Worm (Caenorhabditis elegans) whole organism, young adult: ENCODE results near the gene Y66A7A.7.

Source experiments
- F23B12.7 ChIP-seq: sonication (generic microtip); optimal IDR thresholded peaks from 2 replicates; lab custom pipeline; 2017; ENCODE audit warnings: missing genetic modification characterization, mild to moderate bottlenecking, missing compliant biosample characterization, antibody characterized with exemption, moderate library complexity; ENCODE audit not compliant: insufficient read depth
- F39B2.1 ChIP-seq: fragments of 200-800 bp; sonication (Bioruptor generic); IDR thresholded peaks from 2 replicates; pipeline ENCODE4 v1.3.6; 2022; ENCODE audit warnings: missing genetic modification reagents, missing genetic modification characterization, missing compliant biosample characterization
- F52B5.7 ChIP-seq: sonication (generic microtip); optimal IDR thresholded peaks from 2 replicates; lab custom pipeline; 2016; ENCODE audit warnings: mild to moderate bottlenecking, missing genetic modification characterization, missing compliant biosample characterization
- F57A8.1 ChIP-seq: fragments of 200-800 bp; sonication (Bioruptor generic); optimal IDR thresholded peaks from 2 replicates; lab custom pipeline; 2018; ENCODE audit warnings: mild to moderate bottlenecking, missing genetic modification characterization, moderate library complexity, missing compliant biosample characterization
- F57C9.4 ChIP-seq: sonication (generic microtip); optimal IDR thresholded peaks from 2 replicates; lab custom pipeline; 2017; ENCODE audit warnings: mild to moderate bottlenecking, missing genetic modification characterization, missing compliant biosample characterization
- K12H6.12 ChIP-seq: fragments of 200-800 bp; sonication (Bioruptor generic); optimal IDR thresholded peaks from 2 replicates; lab custom pipeline; 2018; ENCODE audit warnings: mild to moderate bottlenecking, missing genetic modification characterization, missing compliant biosample characterization
- Y79H2A.3 ChIP-seq: fragments of 200-800 bp; sonication (Bioruptor generic); conservative IDR thresholded peaks from 2 replicates; pipeline ENCODE4 v1.3.6; 2022; ENCODE audit warnings: missing genetic modification reagents, missing genetic modification characterization, missing compliant biosample characterization
- akir-1 ChIP-seq: fragments of 200-800 bp; sonication (Bioruptor generic); optimal IDR thresholded peaks from 2 replicates; lab custom pipeline; 2018; ENCODE audit warnings: mild to moderate bottlenecking, missing genetic modification characterization, moderate library complexity, missing compliant biosample characterization
- atf-7 ChIP-seq: sonication (generic microtip); optimal IDR thresholded peaks from 2 replicates; lab custom pipeline; 2017; ENCODE audit warnings: mild to moderate bottlenecking, missing genetic modification characterization, missing compliant biosample characterization
- attf-6 ChIP-seq: fragments of 200-800 bp; sonication (Bioruptor generic); IDR thresholded peaks from 2 replicates; pipeline ENCODE4 v1.3.6; 2022; ENCODE audit warnings: missing genetic modification reagents, missing genetic modification characterization, missing compliant biosample characterization
- bed-1 ChIP-seq: fragments of 200-800 bp; sonication (Bioruptor generic); IDR thresholded peaks from 2 replicates; pipeline ENCODE4 v1.3.6; 2022; ENCODE audit warnings: missing genetic modification reagents, missing genetic modification characterization, missing compliant biosample characterization
- cebp-2 ChIP-seq: fragments of 200-800 bp; sonication (Bioruptor generic); IDR thresholded peaks from 2 replicates; pipeline ENCODE4 v1.3.6; 2022; ENCODE audit warnings: missing genetic modification characterization, missing compliant biosample characterization
- ceh-27 ChIP-seq: fragments of 200-800 bp; sonication (Bioruptor generic); optimal IDR thresholded peaks from 2 replicates; lab custom pipeline; 2018; ENCODE audit warnings: mild to moderate bottlenecking, missing genetic modification characterization, moderate library complexity, missing compliant biosample characterization
- ceh-40 ChIP-seq: fragments of 200-800 bp; sonication (Bioruptor generic); IDR thresholded peaks from 2 replicates; pipeline ENCODE4 v1.3.6; 2022; ENCODE audit warnings: missing genetic modification characterization, missing compliant biosample characterization
- chd-7 ChIP-seq: sonication (generic microtip); optimal IDR thresholded peaks from 2 replicates; lab custom pipeline; 2016; ENCODE audit warnings: mild to moderate bottlenecking, missing genetic modification characterization, moderate library complexity, missing compliant biosample characterization
- efl-1 ChIP-seq: fragments of 150-350 bp; optimal IDR thresholded peaks from 2 replicates; lab custom pipeline; 2014; ENCODE audit warnings: missing biosample characterization, missing genetic modification reagents, missing genetic modification characterization
- egrh-3 ChIP-seq: fragments of 200-800 bp; sonication (Bioruptor generic); IDR thresholded peaks from 2 replicates; pipeline ENCODE4 v1.3.6; 2022; ENCODE audit warnings: missing genetic modification reagents, missing genetic modification characterization, missing compliant biosample characterization
- ekl-4 ChIP-seq: fragments of 200-800 bp; sonication (Bioruptor generic); IDR thresholded peaks from 2 replicates; pipeline ENCODE4 v1.3.6; 2022; ENCODE audit warnings: missing genetic modification reagents, missing genetic modification characterization, missing compliant biosample characterization
- hlh-12 ChIP-seq: sonication (generic microtip); optimal IDR thresholded peaks from 2 replicates; lab custom pipeline; 2016; ENCODE audit warnings: missing genetic modification characterization, missing compliant biosample characterization
- lag-1 ChIP-seq: fragments of 200-800 bp; sonication (Bioruptor generic); IDR thresholded peaks from 2 replicates; pipeline ENCODE4 v1.3.6; 2022; ENCODE audit warnings: missing genetic modification reagents, missing genetic modification characterization, missing compliant biosample characterization
- let-526 ChIP-seq: fragments of 200-800 bp; sonication (Bioruptor generic); IDR thresholded peaks from 2 replicates; pipeline ENCODE4 v1.3.6; 2022; ENCODE audit warnings: missing genetic modification reagents, missing genetic modification characterization, missing compliant biosample characterization
- lin-26 ChIP-seq: fragments of 200-800 bp; sonication (Bioruptor generic); IDR thresholded peaks from 2 replicates; pipeline ENCODE4 v1.3.6; 2022; ENCODE audit warnings: missing genetic modification reagents, missing genetic modification characterization, missing compliant biosample characterization
- lsy-27 ChIP-seq: sonication (generic microtip); optimal IDR thresholded peaks from 2 replicates; lab custom pipeline; 2017; ENCODE audit warnings: missing genetic modification characterization, mild to moderate bottlenecking, missing compliant biosample characterization, antibody characterized with exemption, missing genotype, borderline replicate concordance; ENCODE audit not compliant: insufficient read depth
- madf-6 ChIP-seq: fragments of 200-800 bp; sonication (Bioruptor generic); IDR thresholded peaks from 2 replicates; pipeline ENCODE4 v1.3.6; 2022; ENCODE audit warnings: missing genetic modification reagents, missing genetic modification characterization, missing compliant biosample characterization
- mcd-1 ChIP-seq: fragments of 200-800 bp; sonication (Bioruptor generic); IDR thresholded peaks from 2 replicates; pipeline ENCODE4 v1.3.6; 2022; ENCODE audit warnings: missing genetic modification reagents, missing genetic modification characterization, missing compliant biosample characterization
- mxl-1 ChIP-seq: sonication (generic microtip); optimal IDR thresholded peaks from 2 replicates; lab custom pipeline; 2016; ENCODE audit warnings: missing genetic modification characterization, missing compliant biosample characterization
- nhr-120 ChIP-seq: fragments of 200-800 bp; sonication (Bioruptor generic); IDR thresholded peaks from 2 replicates; pipeline ENCODE4 v1.3.6; 2022; ENCODE audit warnings: missing genetic modification characterization, missing compliant biosample characterization
- nhr-27 ChIP-seq: fragments of 200-800 bp; sonication (Bioruptor generic); optimal IDR thresholded peaks from 2 replicates; lab custom pipeline; 2018; ENCODE audit warnings: mild to moderate bottlenecking, missing genetic modification characterization, moderate library complexity, missing compliant biosample characterization
- nhr-80 ChIP-seq: sonication (generic microtip); optimal IDR thresholded peaks from 2 replicates; lab custom pipeline; 2016; ENCODE audit warnings: missing genetic modification characterization, missing compliant biosample characterization
- nhr-90 ChIP-seq: sonication (generic microtip); optimal IDR thresholded peaks from 2 replicates; lab custom pipeline; 2016; ENCODE audit warnings: missing genotype, mild to moderate bottlenecking, missing genetic modification characterization, missing compliant biosample characterization
- pbrm-1 ChIP-seq: fragments of 200-800 bp; sonication (Bioruptor generic); IDR thresholded peaks from 2 replicates; pipeline ENCODE4 v1.3.6; 2022; ENCODE audit warnings: missing genetic modification reagents, missing genetic modification characterization, missing compliant biosample characterization
- pha-4 ChIP-seq: fragments of 150-350 bp; sonication (generic microtip); optimal IDR thresholded peaks from 2 replicates; lab custom pipeline; 2014; ENCODE audit warnings: missing biosample characterization, missing genetic modification reagents, missing genetic modification characterization
- rcor-1 ChIP-seq: fragments of 200-800 bp; sonication (Bioruptor generic); IDR thresholded peaks from 2 replicates; pipeline ENCODE4 v1.3.6; 2022; ENCODE audit warnings: missing genetic modification reagents, missing genetic modification characterization, missing compliant biosample characterization
- snpc-1.1 ChIP-seq: sonication (generic microtip); optimal IDR thresholded peaks from 2 replicates; lab custom pipeline; 2017; ENCODE audit warnings: missing genetic modification characterization, mild to moderate bottlenecking, missing compliant biosample characterization, antibody characterized with exemption, moderate library complexity, missing genotype, missing genetic modification reagents; ENCODE audit not compliant: insufficient read depth
- snpc-3.4 ChIP-seq: sonication (generic microtip); optimal IDR thresholded peaks from 2 replicates; lab custom pipeline; 2017; ENCODE audit warnings: missing genetic modification characterization, mild to moderate bottlenecking, missing compliant biosample characterization, antibody characterized with exemption, moderate library complexity, missing genotype, missing genetic modification reagents
- snpc-4 ChIP-seq, 5 experiments: fragments of 150-350 bp in 1 of 5; sonication (generic microtip) in 4 of 5; optimal IDR thresholded peaks; 2 replicates each; lab custom pipeline; 2014 to 2018; ENCODE audit warnings: missing genetic modification characterization in 5 of 5, missing biosample characterization in 3 of 5, antibody characterized with exemption in 2 of 5, mild to moderate bottlenecking in 2 of 5, missing compliant biosample characterization in 2 of 5, missing genotype in 2 of 5, moderate library complexity in 2 of 5, missing genetic modification reagents in 1 of 5
- sptf-2 ChIP-seq: fragments of 200-800 bp; sonication (Bioruptor generic); optimal IDR thresholded peaks from 2 replicates; lab custom pipeline; 2018; ENCODE audit warnings: mild to moderate bottlenecking, missing genetic modification characterization, missing compliant biosample characterization
- tlf-1 ChIP-seq: fragments of 200-800 bp; sonication (Bioruptor generic); optimal IDR thresholded peaks from 2 replicates; lab custom pipeline; 2018; ENCODE audit warnings: mild to moderate bottlenecking, missing genetic modification characterization, missing compliant biosample characterization
- unc-130 ChIP-seq: sonication (generic microtip); optimal IDR thresholded peaks from 2 replicates; lab custom pipeline; 2016; ENCODE audit warnings: missing genetic modification reagents, missing genetic modification characterization, missing compliant biosample characterization
- xnd-1 ChIP-seq: sonication (generic microtip); optimal IDR thresholded peaks from 2 replicates; lab custom pipeline; 2016; ENCODE audit warnings: missing genotype, missing genetic modification reagents, missing genetic modification characterization, missing compliant biosample characterization
- zfh-2 ChIP-seq: fragments of 200-800 bp; sonication (Bioruptor generic); conservative IDR thresholded peaks from 2 replicates; pipeline ENCODE4 v1.3.6; 2022; ENCODE audit warnings: missing genetic modification reagents, missing genetic modification characterization, missing compliant biosample characterization
- zim-3 ChIP-seq: sonication (generic microtip); optimal IDR thresholded peaks from 2 replicates; lab custom pipeline; 2017; ENCODE audit warnings: mild to moderate bottlenecking, missing genetic modification characterization, moderate library complexity, missing compliant biosample characterization
- ztf-26 ChIP-seq: sonication (generic microtip); optimal IDR thresholded peaks from 2 replicates; lab custom pipeline; 2017; ENCODE audit warnings: missing genetic modification characterization, missing compliant biosample characterization

Y66A7A.7 gene

DNA sequence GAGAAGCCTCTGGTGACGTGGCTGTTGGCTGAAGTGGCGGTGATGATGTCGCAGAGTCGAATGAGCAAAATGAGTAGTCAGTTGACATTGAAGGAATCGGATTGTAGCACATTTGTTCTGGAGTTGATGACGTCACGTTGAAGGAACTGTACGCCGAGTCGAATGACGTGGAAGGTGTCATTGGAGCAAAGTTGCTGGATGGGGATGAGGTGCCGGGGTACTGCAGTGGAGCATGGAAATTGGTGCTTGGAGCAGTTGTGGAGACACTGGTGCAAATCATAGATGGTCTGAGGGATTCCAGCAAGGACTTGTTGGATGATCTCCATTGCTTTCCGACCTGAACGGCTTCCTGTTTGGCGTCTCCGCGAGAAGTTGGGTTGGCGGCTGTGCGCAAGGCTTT lies 4.2 kb upstream of the Y66A7A.7 start:
- TF ChIP-seq nhr-120 (GFP tag; lab: Robert Waterston, UW), result 0 out of 2 replicates have a peak, but pooled peaks have one; percentile 20
- no peak for TF ChIP-seq madf-6
- TF ChIP-seq, all 124 proteins: peak for 1

DNA sequence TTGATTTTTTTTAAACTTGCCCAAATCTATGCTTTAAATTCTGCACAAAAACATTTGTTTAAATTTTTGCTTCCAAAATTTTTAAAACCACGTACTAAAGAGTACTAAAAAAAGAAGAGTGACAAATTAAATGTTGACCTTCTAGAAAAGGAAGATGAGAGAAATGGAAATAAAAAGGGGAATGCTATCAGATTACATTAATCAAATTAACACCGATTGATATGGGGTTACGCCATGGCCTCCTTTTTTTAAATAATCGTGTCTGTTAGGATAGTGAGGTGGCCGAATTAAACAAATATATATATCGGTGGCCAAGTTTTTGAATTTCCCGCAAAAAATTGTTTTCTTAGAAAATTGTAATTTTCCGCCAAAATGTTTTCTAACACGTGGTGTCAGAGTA lies 3.1 kb upstream of the Y66A7A.7 start:
- TF ChIP-seq F23B12.7 (tag; lab: Kevin White, UChicago) (no peak), attf-6 (GFP tag; lab: Robert Waterston, UW) (no peak), tlf-1 (GFP tag; lab: Kevin White, UChicago) (no peak)

ce11 chrIII:11631111-11631510 lies 1.9 kb upstream of the Y66A7A.7 start:
- TF ChIP-seq mcd-1 (GFP tag; lab: Robert Waterston, UW) (no peak), nhr-80 (tag; lab: Kevin White, UChicago) (peak; percentile 16)

ce11 chrIII:11627631-11628030 lies 1.6 kb downstream of the Y66A7A.7 start:
- TF ChIP-seq zfh-2 (GFP tag; lab: Robert Waterston, UW), result peak; percentile 67
- TF ChIP-seq chd-7 (tag; lab: Kevin White, UChicago), result no peak
- TF ChIP-seq sptf-2, result peak; percentile 2
- TF ChIP-seq let-526 (GFP tag; lab: Robert Waterston, UW), result no peak
- no peak for TF ChIP-seq akir-1 (GFP tag; lab: Kevin White, UChicago)
- TF ChIP-seq F39B2.1 (GFP tag; lab: Robert Waterston, UW), result no peak
- TF ChIP-seq bed-1, result no peak
- no peak for TF ChIP-seq snpc-1.1 (tag; lab: Kevin White, UChicago)
- TF ChIP-seq lag-1 (GFP tag; lab: Robert Waterston, UW), result no peak
- no peak for TF ChIP-seq ekl-4 (GFP tag; lab: Robert Waterston, UW)
- peak; percentile 30; the same call in 1 of the 2 replicates for TF ChIP-seq mcd-1 (GFP tag; lab: Robert Waterston, UW)
- no peak for TF ChIP-seq zim-3 (tag; lab: Kevin White, UChicago)
- TF ChIP-seq F57C9.4, result no peak
- TF ChIP-seq F57A8.1 (GFP tag; lab: Kevin White, UChicago), result no peak
- TF ChIP-seq ztf-26, result no peak
- no peak for TF ChIP-seq snpc-3.4
- no peak for TF ChIP-seq snpc-4 (GFP tag; optimal IDR thresholded peaks at IDR 0.05; lab: Kevin White, UChicago)
- TF ChIP-seq snpc-4 (tag; optimal IDR thresholded peaks at IDR 0.05; lab: Kevin White, UChicago), result peak; percentile 8 to 59 (median 33)
- no peak for TF ChIP-seq nhr-27
- no peak for TF ChIP-seq lin-26 (GFP tag; lab: Robert Waterston, UW)
- no peak for TF ChIP-seq ceh-40
- TF ChIP-seq pha-4 (tag; lab: Kevin White, UChicago), result no peak
- TF ChIP-seq unc-130, result no peak
- no peak for TF ChIP-seq F52B5.7 (tag; lab: Kevin White, UChicago)
- TF ChIP-seq pbrm-1 (GFP tag; lab: Robert Waterston, UW), result no peak

- no peak for TF ChIP-seq Y79H2A.3 (GFP tag; lab: Robert Waterston, UW)
- no peak for TF ChIP-seq cebp-2 (GFP tag; lab: Robert Waterston, UW)
- TF ChIP-seq xnd-1, result no peak
- TF ChIP-seq nhr-120 (GFP tag; lab: Robert Waterston, UW), result no peak
- no peak for TF ChIP-seq egrh-3
- no peak for TF ChIP-seq hlh-12
- TF ChIP-seq nhr-90 (tag; lab: Kevin White, UChicago), result no peak
- no peak for TF ChIP-seq lsy-27
- TF ChIP-seq efl-1 (GFP tag; lab: Kevin White, UChicago), result no peak
- no peak for TF ChIP-seq ceh-27 (GFP tag; lab: Kevin White, UChicago)
- no peak for TF ChIP-seq rcor-1
- no peak for TF ChIP-seq atf-7
- no peak for TF ChIP-seq mxl-1 (tag; lab: Kevin White, UChicago)
- no peak for TF ChIP-seq K12H6.12
- TF ChIP-seq akir-1 (GFP tag; lab: Kevin White, UChicago), result no peak
Observed at ce11 chrIII:11624838-11625292, 4.4 kb downstream of the Y66A7A.7 start, which contains the start of gene gly-8. TSS of gene gly-8 (plus strand) at chrIII:11625242.
